Fruit fly (Drosophila melanogaster) whole organism, embryonic: ENCODE data around the gene alpha-Est7.

Experiments used
- Bgb ChIP-seq: fragments of 200-800 bp; sonication (Bioruptor generic); IDR thresholded peaks from 2 replicates; pipeline ENCODE4 v1.3.6; 2022; ENCODE audit warnings: missing biosample characterization, missing genetic modification characterization; ENCODE audit not compliant: partially characterized antibody
- CG10431 ChIP-seq: fragments of 200-800 bp; sonication (Bioruptor generic); optimal IDR thresholded peaks from 3 replicates; lab custom pipeline; 2018; ENCODE audit warnings: missing biosample characterization, mild to moderate bottlenecking, missing genetic modification characterization
- CG10462 ChIP-seq: fragments of 200-800 bp; sonication (Bioruptor generic); optimal IDR thresholded peaks from 2 replicates; lab custom pipeline; 2016; ENCODE audit warnings: missing biosample characterization, missing genetic modification characterization
- CG10654 ChIP-seq: fragments of 200-800 bp; sonication (Bioruptor generic); optimal IDR thresholded peaks from 2 replicates; lab custom pipeline; 2016; ENCODE audit warnings: missing biosample characterization, missing genetic modification characterization
- CG12219 ChIP-seq: fragments of 200-800 bp; sonication (Bioruptor generic); optimal IDR thresholded peaks from 3 replicates; lab custom pipeline; 2018; ENCODE audit warnings: missing biosample characterization, mild to moderate bottlenecking, missing genetic modification characterization
- CG12391 ChIP-seq: fragments of 200-800 bp; sonication (Bioruptor generic); optimal IDR thresholded peaks from 3 replicates; lab custom pipeline; 2018; ENCODE audit warnings: missing biosample characterization, mild to moderate bottlenecking, missing genetic modification characterization, moderate library complexity
- CG17186 ChIP-seq: fragments of 200-800 bp; sonication (Bioruptor generic); optimal IDR thresholded peaks from 3 replicates; lab custom pipeline; 2017; ENCODE audit warnings: missing biosample characterization, missing genetic modification reagents, missing genetic modification characterization
- CG17802 ChIP-seq: fragments of 200-800 bp; sonication (Bioruptor generic); optimal IDR thresholded peaks from 2 replicates; lab custom pipeline; 2018; ENCODE audit warnings: missing biosample characterization, mild to moderate bottlenecking, missing genetic modification characterization, moderate library complexity
- CG18619 ChIP-seq: fragments of 200-800 bp; sonication (Bioruptor generic); optimal IDR thresholded peaks from 3 replicates; lab custom pipeline; 2017; ENCODE audit warnings: missing biosample characterization, mild to moderate bottlenecking, missing genetic modification characterization
- CG31224 ChIP-seq: fragments of 200-800 bp; sonication (Bioruptor generic); IDR thresholded peaks from 2 replicates; pipeline ENCODE4 v1.3.6; 2022; ENCODE audit warnings: missing biosample characterization, missing genetic modification characterization
- CG34224 ChIP-seq: fragments of 200-800 bp; sonication (Bioruptor generic); IDR thresholded peaks from 3 replicates; pipeline ENCODE4 v1.3.6; 2022; ENCODE audit warnings: missing biosample characterization, missing genetic modification characterization; ENCODE audit not compliant: partially characterized antibody
- CG3847 ChIP-seq: fragments of 200-800 bp; sonication (Bioruptor generic); IDR thresholded peaks from 2 replicates; pipeline ENCODE4 v1.3.6; 2022; ENCODE audit warnings: missing biosample characterization, missing genetic modification characterization
- CG42726 ChIP-seq: fragments of 200-800 bp; sonication (Bioruptor generic); IDR thresholded peaks from 2 replicates; pipeline ENCODE4 v1.3.6; 2022; ENCODE audit warnings: missing biosample characterization, missing genetic modification characterization; ENCODE audit not compliant: partially characterized antibody
- CG5180 ChIP-seq: fragments of 200-800 bp; sonication (Bioruptor generic); optimal IDR thresholded peaks from 3 replicates; lab custom pipeline; 2017; ENCODE audit warnings: missing biosample characterization, missing genetic modification characterization, mild to moderate bottlenecking, moderate library complexity, missing genetic modification reagents
- CG6175 ChIP-seq: fragments of 200-800 bp; sonication (Bioruptor generic); IDR thresholded peaks from 3 replicates; pipeline ENCODE4 v1.3.6; 2022; ENCODE audit warnings: missing biosample characterization, missing genetic modification characterization
- CG6683 ChIP-seq: fragments of 200-800 bp; sonication (Bioruptor generic); optimal IDR thresholded peaks from 2 replicates; lab custom pipeline; 2017; ENCODE audit warnings: missing biosample characterization, mild to moderate bottlenecking, missing genetic modification characterization, missing genetic modification reagents
- CG7963 ChIP-seq: fragments of 200-800 bp; sonication (Bioruptor generic); IDR thresholded peaks from 3 replicates; pipeline ENCODE4 v1.3.6; 2022; ENCODE audit warnings: missing biosample characterization, missing genetic modification characterization; ENCODE audit not compliant: partially characterized antibody
- CG9817 ChIP-seq: fragments of 200-800 bp; sonication (Bioruptor generic); optimal IDR thresholded peaks from 2 replicates; lab custom pipeline; 2018; ENCODE audit warnings: missing biosample characterization, mild to moderate bottlenecking, missing genetic modification characterization, moderate library complexity
- D19A ChIP-seq: fragments of 200-800 bp; optimal IDR thresholded peaks from 3 replicates; lab custom pipeline; 2019; ENCODE audit warnings: missing biosample characterization, mild to moderate bottlenecking, missing genetic modification characterization, moderate library complexity
- Dek ChIP-seq: fragments of 200-800 bp; sonication (Bioruptor generic); optimal IDR thresholded peaks from 3 replicates; lab custom pipeline; 2019; ENCODE audit warnings: missing biosample characterization, mild to moderate bottlenecking, missing genetic modification characterization, moderate library complexity
- E2f1 ChIP-seq: fragments of 200-800 bp; sonication (Bioruptor generic); IDR thresholded peaks from 2 replicates; pipeline ENCODE4 v1.3.6; 2022; ENCODE audit warnings: missing biosample characterization, missing genetic modification characterization
- Elba2 ChIP-seq: fragments of 200-800 bp; sonication (Bioruptor generic); optimal IDR thresholded peaks from 3 replicates; lab custom pipeline; 2016; ENCODE audit warnings: missing biosample characterization, missing genetic modification characterization
- Fer3 ChIP-seq: fragments of 200-800 bp; sonication (Bioruptor generic); optimal IDR thresholded peaks from 2 replicates; lab custom pipeline; 2018; ENCODE audit warnings: missing biosample characterization, mild to moderate bottlenecking, missing genetic modification characterization, moderate library complexity
- HLH3B ChIP-seq: fragments of 200-800 bp; sonication (Bioruptor generic); IDR thresholded peaks from 2 replicates; pipeline ENCODE4 v1.3.6; 2022; ENCODE audit warnings: missing biosample characterization, missing genetic modification characterization
- Hand ChIP-seq: fragments of 200-800 bp; sonication (Bioruptor generic); optimal IDR thresholded peaks from 2 replicates; lab custom pipeline; 2017; ENCODE audit warnings: mild to moderate bottlenecking, missing biosample characterization, missing genetic modification reagents, missing genetic modification characterization
- Meics ChIP-seq: fragments of 200-800 bp; sonication (Bioruptor generic); optimal IDR thresholded peaks from 2 replicates; lab custom pipeline; 2017; ENCODE audit warnings: missing biosample characterization, mild to moderate bottlenecking, missing genetic modification characterization
- Rfx ChIP-seq: fragments of 200-800 bp; sonication (Bioruptor generic); IDR thresholded peaks from 2 replicates; pipeline ENCODE4 v1.3.6; 2022; ENCODE audit warnings: missing biosample characterization, missing genetic modification characterization
- Sry-β ChIP-seq: fragments of 200-800 bp; sonication (Bioruptor generic); optimal IDR thresholded peaks from 2 replicates; lab custom pipeline; 2018; ENCODE audit warnings: missing biosample characterization, mild to moderate bottlenecking, missing genetic modification characterization, moderate library complexity
- Trl ChIP-seq, 3 experiments: fragments of >200 bp in 2 of 3; fragments of 200-800 bp in 1 of 3; sonication (Bioruptor generic) in 1 of 3; optimal IDR thresholded peaks; 2 replicates in 1 of 3; 3 replicates in 2 of 3; lab custom pipeline; 2016 to 2017; ENCODE audit warnings: missing biosample characterization in 1 of 3, missing genetic modification characterization in 1 of 3
- aop ChIP-seq: fragments of 200-800 bp; sonication (Bioruptor generic); IDR thresholded peaks from 2 replicates; pipeline ENCODE4 v1.3.6; 2022; ENCODE audit warnings: missing biosample characterization, missing genetic modification characterization
- ato ChIP-seq: fragments of 200-800 bp; sonication (Bioruptor generic); IDR thresholded peaks from 2 replicates; pipeline ENCODE4 v1.3.6; 2022; ENCODE audit warnings: missing biosample characterization, missing genetic modification characterization; ENCODE audit not compliant: partially characterized antibody
- az2 ChIP-seq: fragments of 200-800 bp; sonication (Bioruptor generic); optimal IDR thresholded peaks from 3 replicates; lab custom pipeline; 2016; ENCODE audit warnings: missing biosample characterization, missing genetic modification characterization
- bcd ChIP-seq: fragments of 200-800 bp; sonication (Bioruptor generic); optimal IDR thresholded peaks from 2 replicates; lab custom pipeline; 2017; ENCODE audit warnings: missing biosample characterization, mild to moderate bottlenecking, missing genetic modification characterization
- br ChIP-seq: fragments of >200 bp; optimal IDR thresholded peaks from 2 replicates; lab custom pipeline; 2017
- crp ChIP-seq, 2 experiments: fragments of 200-800 bp; sonication (Bioruptor generic); optimal IDR thresholded peaks; 2 replicates in 1 of 2; 3 replicates in 1 of 2; lab custom pipeline; 2017; ENCODE audit warnings: missing biosample characterization in 2 of 2, missing genetic modification characterization in 2 of 2, mild to moderate bottlenecking in 1 of 2, moderate library complexity in 1 of 2
- cwo ChIP-seq: fragments of 200-800 bp; sonication (Bioruptor generic); optimal IDR thresholded peaks from 3 replicates; lab custom pipeline; 2017; ENCODE audit warnings: missing biosample characterization, missing genetic modification characterization, mild to moderate bottlenecking, moderate library complexity, missing genetic modification reagents
- fd64A ChIP-seq: fragments of 200-800 bp; sonication (Bioruptor generic); optimal IDR thresholded peaks from 3 replicates; lab custom pipeline; 2018; ENCODE audit warnings: missing biosample characterization, mild to moderate bottlenecking, missing genetic modification characterization
- gfzf ChIP-seq: fragments of 200-800 bp; sonication (Bioruptor generic); optimal IDR thresholded peaks from 2 replicates; lab custom pipeline; 2016; ENCODE audit warnings: missing biosample characterization, mild to moderate bottlenecking, missing genetic modification characterization, moderate library complexity
- mld ChIP-seq: fragments of 200-800 bp; sonication (Bioruptor generic); IDR thresholded peaks from 3 replicates; pipeline ENCODE4 v1.3.6; 2022; ENCODE audit warnings: missing biosample characterization, missing genetic modification characterization; ENCODE audit not compliant: partially characterized antibody
- org-1 ChIP-seq: fragments of 200-800 bp; sonication (Bioruptor generic); optimal IDR thresholded peaks from 2 replicates; lab custom pipeline; 2017; ENCODE audit warnings: missing biosample characterization, missing genetic modification characterization
- pan ChIP-seq, 4 experiments: fragments of >200 bp in 3 of 4; fragments of 200-800 bp in 1 of 4; sonication (Bioruptor generic) in 1 of 4; optimal IDR thresholded peaks in 3 of 4; IDR thresholded peaks in 1 of 4; 2 replicates each; pipeline versions ENCODE4 v1.3.6 to Lab custom; 2017 to 2022; ENCODE audit warnings: missing biosample characterization in 2 of 4, missing genetic modification characterization in 2 of 4, mixed read lengths in 1 of 4
- ranshi ChIP-seq: fragments of 200-800 bp; sonication (Bioruptor generic); IDR thresholded peaks from 2 replicates; pipeline ENCODE4 v1.3.6; 2022; ENCODE audit warnings: missing biosample characterization, missing genetic modification characterization
- rib ChIP-seq: fragments of 200-800 bp; sonication (Bioruptor generic); IDR thresholded peaks from 2 replicates; pipeline ENCODE4 v1.3.6; 2022; ENCODE audit warnings: missing biosample characterization, missing genetic modification characterization
- seq ChIP-seq: fragments of 200-800 bp; sonication (Bioruptor generic); IDR thresholded peaks from 2 replicates; pipeline ENCODE4 v1.3.6; 2022; ENCODE audit warnings: missing biosample characterization, missing genetic modification characterization
- so ChIP-seq: fragments of 200-800 bp; sonication (Bioruptor generic); IDR thresholded peaks from 3 replicates; pipeline ENCODE4 v1.3.6; 2022; ENCODE audit warnings: missing biosample characterization, missing genetic modification characterization
- stwl ChIP-seq: fragments of 200-800 bp; sonication (Bioruptor generic); optimal IDR thresholded peaks from 3 replicates; lab custom pipeline; 2018; ENCODE audit warnings: missing biosample characterization, mild to moderate bottlenecking, missing genetic modification characterization, moderate library complexity
- tup ChIP-seq: fragments of 200-800 bp; sonication (Bioruptor generic); optimal IDR thresholded peaks from 2 replicates; lab custom pipeline; 2016; ENCODE audit warnings: missing biosample characterization, mild to moderate bottlenecking, missing genetic modification characterization, moderate library complexity
- zf30C ChIP-seq: fragments of 200-800 bp; sonication (Bioruptor generic); optimal IDR thresholded peaks from 3 replicates; lab custom pipeline; 2018; ENCODE audit warnings: missing biosample characterization, mild to moderate bottlenecking, missing genetic modification characterization
- zfh2 ChIP-seq: fragments of 200-800 bp; sonication (Bioruptor generic); optimal IDR thresholded peaks from 2 replicates; lab custom pipeline; 2016; ENCODE audit warnings: missing biosample characterization, missing genetic modification characterization

The alpha-Est7 gene

DNA sequence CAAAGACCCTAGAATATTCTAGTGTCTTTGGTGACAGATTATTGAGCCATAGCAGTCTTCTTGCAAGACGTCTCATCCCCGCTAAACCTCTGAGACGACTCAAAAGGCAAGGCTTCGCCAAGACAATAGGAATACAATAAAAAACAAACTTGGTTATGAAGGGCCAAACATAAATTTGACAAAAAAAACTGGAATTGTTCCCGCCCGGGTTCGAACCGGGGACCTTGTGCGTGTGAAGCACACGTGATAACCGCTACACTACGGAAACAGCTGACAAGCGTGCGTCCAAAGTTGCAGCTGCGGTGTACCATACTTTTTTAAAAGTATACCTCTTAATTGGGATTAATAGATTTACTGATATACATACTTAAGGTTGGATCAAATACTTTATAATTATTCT lies 47.8 kb downstream of the alpha-Est7 start (continued):
- TF ChIP-seq Trl (optimal IDR thresholded peaks at IDR 0.05; lab: Kevin White, UChicago) (no peak), Trl (GFP tag; optimal IDR thresholded peaks at IDR 0.05; lab: Kevin White, UChicago) (no peak), CG7963 (0 out of 3 replicates have a peak, but pooled peaks have one; percentile 48), CG10462 (GFP tag; lab: Kevin White, UChicago) (no peak), ato (GFP tag; lab: Robert Waterston, UW) (peak; percentile 66), aop (GFP tag; lab: Robert Waterston, UW) (no peak), CG18619 (GFP tag; lab: Kevin White, UChicago) (no peak), HLH3B (GFP tag; lab: Robert Waterston, UW) (no peak), cwo (GFP tag; lab: Kevin White, UChicago) (no peak), CG17802 (tag; lab: Kevin White, UChicago) (no peak), Bgb (GFP tag; lab: Robert Waterston, UW) (peak; percentile 55; the same call in 1 of the 2 replicates), ranshi (GFP tag; lab: Robert Waterston, UW) (no peak), CG42726 (peak; percentile 82), CG6683 (GFP tag; lab: Kevin White, UChicago) (no peak), br (lab: Kevin White, UChicago) (no peak), so (GFP tag; lab: Robert Waterston, UW) (no peak), mld (GFP tag; lab: Robert Waterston, UW) (peak; percentile 38; the same call in 1 of the 3 replicates), tup (GFP tag; lab: Kevin White, UChicago) (no peak), crp (GFP tag; optimal IDR thresholded peaks at IDR 0.05; lab: Kevin White, UChicago) (no peak), zf30C (GFP tag; lab: Kevin White, UChicago) (no peak), org-1 (GFP tag; lab: Kevin White, UChicago) (no peak), D19A (tag; lab: Kevin White, UChicago) (no peak), CG10654 (no peak), rib (GFP tag; lab: Robert Waterston, UW) (no peak), E2f1 (no peak), Elba2 (GFP tag; lab: Kevin White, UChicago) (peak; percentile 72), az2 (GFP tag; lab: Kevin White, UChicago) (no peak), Fer3 (no peak), Rfx (GFP tag; lab: Robert Waterston, UW) (no peak), stwl (tag; lab: Kevin White, UChicago) (no peak), Dek (tag; lab: Kevin White, UChicago) (no peak), Sry-β (GFP tag; lab: Kevin White, UChicago) (no peak), CG17186 (no peak), seq (GFP tag; lab: Robert Waterston, UW) (no peak), CG12219 (GFP tag; lab: Kevin White, UChicago) (no peak), CG34224 (GFP tag; lab: Robert Waterston, UW) (peak; percentile 19; the same call in 1 of the 3 replicates), Meics (no peak), CG10431 (GFP tag; lab: Kevin White, UChicago) (no peak), CG6175 (no peak), gfzf (no peak), zfh2 (GFP tag; lab: Kevin White, UChicago) (no peak), pan (optimal IDR thresholded peaks at IDR 0.05; lab: Kevin White, UChicago) (no peak), pan (GFP tag; optimal IDR thresholded peaks at IDR 0.05 in 1 of 2, IDR thresholded peaks at IDR 0.05 in 1 of 2) (no peak), CG5180 (GFP tag; lab: Kevin White, UChicago) (no peak), fd64A (GFP tag; lab: Kevin White, UChicago) (no peak), CG12391 (tag; lab: Kevin White, UChicago) (no peak), CG3847 (GFP tag; lab: Robert Waterston, UW) (no peak), CG9817 (tag; lab: Kevin White, UChicago) (no peak), bcd (GFP tag; lab: Kevin White, UChicago) (no peak), Hand (GFP tag; lab: Kevin White, UChicago) (no peak), CG31224 (GFP tag; lab: Robert Waterston, UW) (no peak)
